Worm (Caenorhabditis elegans) whole organism, L3 larva: ENCODE results near the gene cyy-1.

Experiments used
- ZK546.5 ChIP-seq: sonication (generic microtip); optimal IDR thresholded peaks from 2 replicates; lab custom pipeline; 2017; ENCODE audit warnings: missing biosample characterization, missing genetic modification characterization
- ama-1 ChIP-seq: fragments of 150-350 bp; optimal IDR thresholded peaks from 2 replicates; lab custom pipeline; 2018
- ceh-28 ChIP-seq: fragments of 150-350 bp; optimal IDR thresholded peaks from 2 replicates; lab custom pipeline; 2014; ENCODE audit warnings: missing biosample characterization, missing genetic modification reagents, missing genetic modification characterization
- egl-27 ChIP-seq: sonication (generic microtip); optimal IDR thresholded peaks from 4 replicates; lab custom pipeline; 2017; ENCODE audit warnings: missing biosample characterization, missing genetic modification reagents, missing genetic modification characterization
- egl-5 ChIP-seq: fragments of 150-350 bp; optimal IDR thresholded peaks from 2 replicates; lab custom pipeline; 2017; ENCODE audit warnings: missing biosample characterization, missing genetic modification reagents, missing genetic modification characterization, inconsistent platforms
- elt-2 ChIP-seq: sonication (generic microtip); optimal IDR thresholded peaks from 2 replicates; lab custom pipeline; 2016; ENCODE audit warnings: missing genetic modification reagents, mild to moderate bottlenecking, missing genetic modification characterization, missing compliant biosample characterization
- eor-1 ChIP-seq, 2 experiments: fragments of 150-350 bp; optimal IDR thresholded peaks; 2 replicates each; lab custom pipeline; 2014 to 2018; ENCODE audit warnings: missing biosample characterization in 2 of 2, missing genetic modification characterization in 2 of 2
- fkh-10 ChIP-seq: sonication (generic microtip); optimal IDR thresholded peaks from 2 replicates; lab custom pipeline; 2017; ENCODE audit warnings: missing biosample characterization, missing genetic modification reagents, missing genetic modification characterization
- fos-1 ChIP-seq: fragments of 150-350 bp; optimal IDR thresholded peaks from 2 replicates; lab custom pipeline; 2014; ENCODE audit warnings: missing biosample characterization, missing genetic modification characterization
- hmg-11 ChIP-seq: sonication (generic microtip); optimal IDR thresholded peaks from 2 replicates; lab custom pipeline; 2016; ENCODE audit warnings: missing genetic modification characterization, missing compliant biosample characterization
- lin-15B ChIP-seq: fragments of 150-350 bp; optimal IDR thresholded peaks from 2 replicates; lab custom pipeline; 2014; ENCODE audit warnings: missing biosample characterization, missing genetic modification characterization
- lin-39 ChIP-seq: fragments of 150-350 bp; optimal IDR thresholded peaks from 2 replicates; lab custom pipeline; 2018; ENCODE audit warnings: missing biosample characterization, missing genetic modification reagents, missing genetic modification characterization
- lsy-12 ChIP-seq: sonication (generic microtip); optimal IDR thresholded peaks from 2 replicates; lab custom pipeline; 2016; ENCODE audit warnings: mild to moderate bottlenecking, missing genetic modification characterization, missing compliant biosample characterization
- nfya-1 ChIP-seq: sonication (generic microtip); optimal IDR thresholded peaks from 2 replicates; lab custom pipeline; 2017; ENCODE audit warnings: missing genetic modification characterization, mild to moderate bottlenecking, missing compliant biosample characterization, antibody characterized with exemption, moderate library complexity; ENCODE audit not compliant: insufficient read depth
- nhr-43 ChIP-seq: sonication (generic microtip); optimal IDR thresholded peaks from 2 replicates; lab custom pipeline; 2016; ENCODE audit warnings: mild to moderate bottlenecking, missing genetic modification characterization, missing compliant biosample characterization; ENCODE audit not compliant: poor library complexity, severe bottlenecking
- nhr-76 ChIP-seq: fragments of 150-350 bp; sonication (generic microtip); optimal IDR thresholded peaks from 5 replicates; lab custom pipeline; 2014; ENCODE audit warnings: missing biosample characterization, missing genetic modification characterization
- pha-4 ChIP-seq: fragments of 150-350 bp; optimal IDR thresholded peaks from 2 replicates; lab custom pipeline; 2014; ENCODE audit warnings: missing biosample characterization, missing genetic modification reagents, missing genetic modification characterization
- pqm-1 ChIP-seq: fragments of 150-350 bp; optimal IDR thresholded peaks from 2 replicates; lab custom pipeline; 2017; ENCODE audit warnings: missing biosample characterization, missing genetic modification characterization, inconsistent platforms
- tbx-2 ChIP-seq: sonication (generic microtip); optimal IDR thresholded peaks from 2 replicates; lab custom pipeline; 2016; ENCODE audit warnings: mild to moderate bottlenecking, missing genetic modification characterization, missing compliant biosample characterization
- unc-62 ChIP-seq: fragments of 150-350 bp; sonication (generic microtip); optimal IDR thresholded peaks from 4 replicates; lab custom pipeline; 2014; ENCODE audit warnings: missing biosample characterization, missing genetic modification reagents, missing genetic modification characterization
- zag-1 ChIP-seq: fragments of 150-350 bp; optimal IDR thresholded peaks from 2 replicates; lab custom pipeline; 2014; ENCODE audit warnings: missing biosample characterization, missing genetic modification characterization
- ztf-11 ChIP-seq: fragments of 150-350 bp; optimal IDR thresholded peaks from 2 replicates; lab custom pipeline; 2014; ENCODE audit warnings: missing biosample characterization, missing genetic modification characterization

cyy-1 gene

DNA sequence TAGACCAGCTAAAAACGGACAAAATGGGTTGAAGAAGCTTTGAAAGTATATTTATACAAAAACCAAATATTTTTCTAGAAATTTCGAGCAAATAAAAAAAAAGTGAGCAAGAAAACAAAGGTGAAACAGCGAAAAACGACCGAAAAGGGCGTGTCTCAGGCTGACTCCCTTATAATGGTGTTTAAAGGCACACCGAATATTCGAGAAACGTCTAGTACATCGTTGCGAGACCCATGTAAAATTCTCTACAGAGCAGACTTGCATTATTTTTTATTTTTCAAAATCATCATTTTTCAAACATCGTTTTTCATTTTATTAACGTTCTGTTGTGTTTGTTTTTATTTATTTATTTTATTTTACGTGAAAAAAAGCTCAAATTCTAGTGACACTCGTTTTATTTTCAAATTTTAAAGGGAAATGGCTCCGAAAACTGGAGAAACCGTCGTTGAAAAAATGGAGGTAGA lies 41.3 kb downstream of the cyy-1 start, which contains the start of gene rpn-3 (continued):
- TF ChIP-seq fkh-10 (GFP tag; lab: Kevin White, UChicago) (peak; percentile 94), eor-1 (tag; optimal IDR thresholded peaks at IDR 0.05; lab: Kevin White, UChicago) (peak in 1 of 2 experiments; percentile 89), zag-1 (tag; lab: Kevin White, UChicago) (no peak), nfya-1 (peak; percentile 98), egl-5 (tag; lab: Kevin White, UChicago) (peak; percentile 80)
- TF ChIP-seq, all 47 proteins: peak for 36

DNA sequence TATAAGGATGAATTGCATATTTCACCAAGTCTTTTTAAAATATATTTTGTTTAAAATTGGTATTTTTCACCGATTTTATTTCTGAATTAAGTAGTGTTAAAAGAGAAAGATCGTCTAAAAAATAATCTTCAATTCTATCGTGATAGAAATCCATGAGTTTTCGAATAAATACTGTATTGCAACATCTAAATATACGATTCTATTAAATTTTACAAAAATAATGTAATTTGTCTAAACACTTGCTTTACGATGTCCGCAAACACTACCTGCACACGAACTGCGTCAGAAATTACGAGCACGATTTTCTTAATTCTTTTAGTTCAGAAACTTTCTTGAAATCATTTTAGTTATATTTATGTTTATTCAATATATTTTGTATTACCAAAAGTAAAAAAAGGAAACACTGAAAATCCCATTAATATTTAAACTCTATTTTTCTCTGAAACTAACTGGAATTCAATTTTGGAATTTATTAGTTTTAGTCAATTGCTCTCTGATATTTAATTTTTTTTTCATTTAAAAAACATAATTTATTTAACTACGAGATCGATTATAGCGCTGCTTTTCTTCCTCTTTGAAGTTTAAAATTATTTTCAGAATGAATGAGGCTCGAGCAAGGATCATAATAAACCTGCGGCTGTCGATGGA lies 43.6 kb downstream of the cyy-1 start, which contains the start of gene mrpl-32:
Gene mrpl-32, plus strand, starts transcription at position 598 of the 648 bp plus-strand sequence.
- TF ChIP-seq nfya-1 (peak; percentile 12), egl-27 (tag; lab: Kevin White, UChicago) (no peak), lin-15B (no peak), pha-4 (tag; lab: Kevin White, UChicago) (peak; percentile 51), ama-1 (lab: Kevin White, UChicago) (peak; percentile 82), elt-2 (tag; lab: Kevin White, UChicago) (peak; percentile 24)

DNA sequence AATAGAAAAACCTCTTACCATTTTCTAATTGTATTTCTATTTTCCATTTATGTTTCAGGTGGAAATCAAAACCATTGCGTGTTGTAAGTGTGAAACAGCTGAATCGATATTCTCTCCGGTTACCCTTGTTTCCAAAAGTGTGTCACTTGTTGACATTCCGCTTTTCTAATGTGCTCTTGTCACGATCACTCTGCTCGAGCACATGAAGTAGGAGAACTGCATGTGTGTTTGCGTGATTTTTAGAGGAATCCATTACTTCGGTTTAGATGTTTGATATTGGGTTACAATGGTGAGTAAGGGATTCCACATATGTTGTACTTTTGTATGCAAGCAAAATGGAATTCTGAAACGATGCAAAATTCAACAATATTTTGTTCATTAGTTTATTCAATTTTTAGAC lies 44.8 kb downstream of the cyy-1 start:
- TF ChIP-seq nfya-1 (no peak), lin-39 (tag; lab: Kevin White, UChicago) (peak; percentile 57), pha-4 (tag; lab: Kevin White, UChicago) (peak; percentile 67)

DNA sequence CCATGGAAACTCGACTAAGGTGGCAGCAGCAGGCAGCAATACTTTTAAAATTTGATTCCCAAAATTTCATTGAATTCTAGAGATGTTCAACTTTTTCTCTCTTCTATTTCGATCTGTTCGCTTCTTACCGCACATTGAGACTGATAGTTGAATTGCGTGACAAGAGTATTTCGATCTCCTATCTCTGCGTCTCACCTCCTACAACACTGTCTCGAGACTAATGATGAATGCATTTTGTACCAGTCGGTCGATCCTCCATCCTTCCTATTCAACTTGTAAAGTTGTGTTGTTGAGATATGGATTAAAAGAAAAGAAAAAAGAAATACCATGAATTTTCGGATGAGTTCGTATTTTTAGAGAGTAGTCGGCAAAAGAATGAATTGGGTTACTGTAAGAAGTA lies 45.5 kb downstream of the cyy-1 start:
- no peak for TF ChIP-seq nfya-1
- TF ChIP-seq lin-39 (tag; lab: Kevin White, UChicago) = peak; percentile 52

DNA sequence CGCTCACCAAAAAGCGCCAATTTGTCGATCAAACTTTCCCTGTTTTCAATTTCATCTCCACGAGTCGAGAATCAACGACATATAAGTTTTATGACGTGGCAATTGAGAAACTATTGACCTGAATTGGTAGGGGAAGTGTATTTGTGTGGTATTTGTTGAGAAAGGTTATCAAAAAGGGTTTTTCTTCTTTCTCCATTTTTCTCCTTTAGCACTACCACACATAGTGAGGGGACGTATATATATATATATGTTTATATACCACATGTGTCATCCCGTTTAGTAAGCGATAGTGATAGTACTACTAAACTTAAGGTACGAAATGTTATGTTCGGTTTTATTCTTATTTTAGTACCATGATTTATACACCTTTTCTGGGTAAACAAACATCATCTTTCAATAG lies 51.9 kb downstream of the cyy-1 start:
- TF ChIP-seq ZK546.5 (no peak), ceh-28 (tag; lab: Kevin White, UChicago) (no peak), lsy-12 (tag; lab: Kevin White, UChicago) (no peak), egl-27 (tag; lab: Kevin White, UChicago) (no peak), tbx-2 (tag; lab: Kevin White, UChicago) (no peak), fos-1 (tag; lab: Kevin White, UChicago) (no peak), nhr-76 (tag; lab: Kevin White, UChicago) (no peak), nhr-43 (no peak), pqm-1 (tag; lab: Kevin White, UChicago) (no peak), hmg-11 (tag; lab: Kevin White, UChicago) (no peak), ztf-11 (tag; lab: Kevin White, UChicago) (no peak), unc-62 (GFP tag; lab: Kevin White, UChicago) (no peak)
